Worm (Caenorhabditis elegans) whole organism, late embryonic: Measurements from ENCODE around the gene F41E7.2.

ENCODE experiments used
- K02D7.2 ChIP-seq: sonication (generic microtip); optimal IDR thresholded peaks from 2 replicates; lab custom pipeline; 2017; ENCODE audit warnings: mild to moderate bottlenecking, missing genetic modification characterization, missing compliant biosample characterization
- K09A11.1 ChIP-seq: sonication (generic microtip); optimal IDR thresholded peaks from 2 replicates; lab custom pipeline; 2017; ENCODE audit warnings: antibody characterized with exemption, mild to moderate bottlenecking, missing genetic modification characterization, missing compliant biosample characterization; ENCODE audit not compliant: insufficient read depth
- ceh-14 ChIP-seq: sonication (generic microtip); optimal IDR thresholded peaks from 2 replicates; lab custom pipeline; 2016; ENCODE audit warnings: missing genotype, missing genetic modification characterization, missing compliant biosample characterization
- ceh-2 ChIP-seq: sonication (generic microtip); optimal IDR thresholded peaks from 2 replicates; lab custom pipeline; 2016; ENCODE audit warnings: missing genotype, missing genetic modification characterization, missing compliant biosample characterization
- ceh-22 ChIP-seq: sonication (generic microtip); optimal IDR thresholded peaks from 2 replicates; lab custom pipeline; 2017; ENCODE audit warnings: missing biosample characterization, missing genetic modification characterization
- ceh-24 ChIP-seq: sonication (generic microtip); optimal IDR thresholded peaks from 2 replicates; lab custom pipeline; 2016; ENCODE audit warnings: mild to moderate bottlenecking, missing genetic modification characterization, missing compliant biosample characterization
- ceh-31 ChIP-seq: sonication (generic microtip); optimal IDR thresholded peaks from 2 replicates; lab custom pipeline; 2016; ENCODE audit warnings: missing genetic modification characterization, missing compliant biosample characterization
- ceh-34 ChIP-seq: sonication (generic microtip); optimal IDR thresholded peaks from 2 replicates; lab custom pipeline; 2016; ENCODE audit warnings: mild to moderate bottlenecking, missing genetic modification characterization, missing compliant biosample characterization
- ceh-45 ChIP-seq: fragments of 200-800 bp; sonication (Bioruptor generic); IDR thresholded peaks from 2 replicates; pipeline ENCODE4 v1.3.6; 2022; ENCODE audit warnings: missing genetic modification reagents, missing genetic modification characterization, missing compliant biosample characterization
- ceh-9 ChIP-seq: sonication (generic microtip); optimal IDR thresholded peaks from 2 replicates; lab custom pipeline; 2016; ENCODE audit warnings: mild to moderate bottlenecking, missing genetic modification characterization, inconsistent platforms, missing compliant biosample characterization
- che-1 ChIP-seq: sonication (generic microtip); optimal IDR thresholded peaks from 2 replicates; lab custom pipeline; 2016; ENCODE audit warnings: mild to moderate bottlenecking, missing genetic modification characterization, missing compliant biosample characterization
- dmd-4 ChIP-seq: sonication (generic microtip); optimal IDR thresholded peaks from 2 replicates; lab custom pipeline; 2016; ENCODE audit warnings: borderline replicate concordance, missing genetic modification characterization, missing compliant biosample characterization
- dve-1 ChIP-seq: sonication (generic microtip); optimal IDR thresholded peaks from 2 replicates; lab custom pipeline; 2017; ENCODE audit warnings: antibody characterized with exemption, mild to moderate bottlenecking, missing genetic modification characterization, missing compliant biosample characterization
- ets-4 ChIP-seq: sonication (generic microtip); optimal IDR thresholded peaks from 2 replicates; lab custom pipeline; 2016; ENCODE audit warnings: missing genetic modification characterization, missing compliant biosample characterization
- fax-1 ChIP-seq: sonication (generic microtip); optimal IDR thresholded peaks from 2 replicates; lab custom pipeline; 2016; ENCODE audit warnings: missing genotype, missing genetic modification characterization, missing compliant biosample characterization
- fkh-6 ChIP-seq: sonication (generic microtip); optimal IDR thresholded peaks from 2 replicates; lab custom pipeline; 2016; ENCODE audit warnings: missing genetic modification characterization, missing compliant biosample characterization
- hlh-13 ChIP-seq: fragments of 200-800 bp; sonication (Bioruptor generic); optimal IDR thresholded peaks from 2 replicates; lab custom pipeline; 2018; ENCODE audit warnings: mild to moderate bottlenecking, missing genetic modification characterization, missing compliant biosample characterization
- hlh-15 ChIP-seq: sonication (generic microtip); optimal IDR thresholded peaks from 2 replicates; lab custom pipeline; 2016; ENCODE audit warnings: missing genetic modification characterization, missing compliant biosample characterization
- hlh-30 ChIP-seq: sonication (generic microtip); optimal IDR thresholded peaks from 2 replicates; lab custom pipeline; 2017; ENCODE audit warnings: antibody characterized with exemption, missing genetic modification characterization, missing compliant biosample characterization; ENCODE audit not compliant: insufficient read depth
- hlh-8 ChIP-seq: sonication (generic microtip); optimal IDR thresholded peaks from 2 replicates; lab custom pipeline; 2016; ENCODE audit warnings: missing genotype, missing genetic modification characterization, missing compliant biosample characterization
- lin-11 ChIP-seq: fragments of 200-800 bp; sonication (Bioruptor generic); optimal IDR thresholded peaks from 2 replicates; lab custom pipeline; 2018; ENCODE audit warnings: mild to moderate bottlenecking, missing genetic modification characterization, missing compliant biosample characterization
- madf-2 ChIP-seq: sonication (generic microtip); optimal IDR thresholded peaks from 2 replicates; lab custom pipeline; 2017; ENCODE audit warnings: missing genetic modification characterization, missing compliant biosample characterization
- nhr-11 ChIP-seq: fragments of 150-350 bp; optimal IDR thresholded peaks from 2 replicates; lab custom pipeline; 2014; ENCODE audit warnings: missing biosample characterization, missing genetic modification characterization
- nhr-232 ChIP-seq: sonication (generic microtip); optimal IDR thresholded peaks from 2 replicates; lab custom pipeline; 2016; ENCODE audit warnings: missing genetic modification characterization, missing compliant biosample characterization
- npax-4 ChIP-seq: sonication (generic microtip); optimal IDR thresholded peaks from 2 replicates; lab custom pipeline; 2016; ENCODE audit warnings: missing genetic modification characterization, missing compliant biosample characterization
- pax-1 ChIP-seq: fragments of 150-350 bp; optimal IDR thresholded peaks from 2 replicates; lab custom pipeline; 2014; ENCODE audit warnings: missing biosample characterization, missing genetic modification characterization
- pha-2 ChIP-seq: sonication (generic microtip); optimal IDR thresholded peaks from 2 replicates; lab custom pipeline; 2017; ENCODE audit warnings: mild to moderate bottlenecking, missing genetic modification characterization, missing compliant biosample characterization
- pqm-1 ChIP-seq: sonication (generic microtip); optimal IDR thresholded peaks from 2 replicates; lab custom pipeline; 2016; ENCODE audit warnings: missing genetic modification characterization, missing compliant biosample characterization
- pros-1 ChIP-seq: fragments of 150-350 bp; optimal IDR thresholded peaks from 2 replicates; lab custom pipeline; 2014; ENCODE audit warnings: missing biosample characterization, missing genetic modification reagents, missing genetic modification characterization
- rnt-1 ChIP-seq: sonication (generic microtip); optimal IDR thresholded peaks from 2 replicates; lab custom pipeline; 2016; ENCODE audit warnings: missing genetic modification characterization, missing compliant biosample characterization
- sdc-2 ChIP-seq: sonication (generic microtip); optimal IDR thresholded peaks from 2 replicates; lab custom pipeline; 2016; ENCODE audit warnings: missing genotype, missing genetic modification characterization, missing compliant biosample characterization
- sox-2 ChIP-seq: fragments of 200-800 bp; sonication (Bioruptor generic); IDR thresholded peaks from 2 replicates; pipeline ENCODE4 v1.3.6; 2022; ENCODE audit warnings: missing genetic modification reagents, missing genetic modification characterization, missing compliant biosample characterization
- sox-4 ChIP-seq: sonication (generic microtip); optimal IDR thresholded peaks from 2 replicates; lab custom pipeline; 2017; ENCODE audit warnings: mild to moderate bottlenecking, missing genetic modification characterization, inconsistent platforms, missing compliant biosample characterization
- syd-9 ChIP-seq: sonication (generic microtip); optimal IDR thresholded peaks from 2 replicates; lab custom pipeline; 2016; ENCODE audit warnings: mild to moderate bottlenecking, missing genetic modification characterization, moderate library complexity, missing compliant biosample characterization
- tbx-2 ChIP-seq: sonication (generic microtip); optimal IDR thresholded peaks from 2 replicates; lab custom pipeline; 2016; ENCODE audit warnings: missing genetic modification characterization, missing compliant biosample characterization
- tbx-7 ChIP-seq: sonication (generic microtip); optimal IDR thresholded peaks from 2 replicates; lab custom pipeline; 2016; ENCODE audit warnings: missing genotype, missing genetic modification characterization, missing compliant biosample characterization
- unc-86 ChIP-seq: sonication (generic microtip); optimal IDR thresholded peaks from 2 replicates; lab custom pipeline; 2016; ENCODE audit warnings: missing genetic modification characterization, missing compliant biosample characterization
- zip-5 ChIP-seq: sonication (generic microtip); optimal IDR thresholded peaks from 2 replicates; lab custom pipeline; 2016; ENCODE audit warnings: missing genetic modification characterization, missing compliant biosample characterization
- ztf-16 ChIP-seq: sonication (generic microtip); optimal IDR thresholded peaks from 2 replicates; lab custom pipeline; 2017; ENCODE audit warnings: missing genetic modification characterization, missing compliant biosample characterization

The F41E7.2 gene

ce11 chrX:10262299-10262698 is 11.2 kb upstream of the F41E7.2 start:
- TF ChIP-seq ceh-9: no peak
- TF ChIP-seq zip-5: no peak
- TF ChIP-seq dmd-4 (tag; lab: Kevin White, UChicago): no peak
- no peak for TF ChIP-seq tbx-2 (tag; lab: Kevin White, UChicago)
- no peak for TF ChIP-seq nhr-232
- no peak for TF ChIP-seq K02D7.2 (tag; lab: Kevin White, UChicago)
- TF ChIP-seq rnt-1 (tag; lab: Kevin White, UChicago): no peak
- no peak for TF ChIP-seq dve-1 (tag; lab: Kevin White, UChicago)
- no peak for TF ChIP-seq sox-2
- TF ChIP-seq madf-2 (tag; lab: Kevin White, UChicago): no peak

- no peak for TF ChIP-seq fax-1 (tag; lab: Kevin White, UChicago)
- no peak for TF ChIP-seq hlh-30 (tag; lab: Kevin White, UChicago)
- no peak for TF ChIP-seq lin-11 (tag; lab: Kevin White, UChicago)
- no peak for TF ChIP-seq syd-9 (tag; lab: Kevin White, UChicago)
- no peak for TF ChIP-seq ceh-14 (tag; lab: Kevin White, UChicago)
- no peak for TF ChIP-seq ceh-2 (tag; lab: Kevin White, UChicago)
- TF ChIP-seq sox-4 (tag; lab: Kevin White, UChicago): no peak
- TF ChIP-seq ceh-31: no peak
- no peak for TF ChIP-seq ets-4 (tag; lab: Kevin White, UChicago)
- no peak for TF ChIP-seq dmd-4 (tag; lab: Kevin White, UChicago)
- no peak for TF ChIP-seq zip-5
- TF ChIP-seq ceh-9: no peak
- TF ChIP-seq, all 69 proteins: peak for 0
These were observed 978 bp downstream of the F41E7.2 start for ce11 chrX:10274470-10274869.

ce11 chrX:10277118-10277517 is 3.6 kb downstream of the F41E7.2 start:
- TF ChIP-seq pha-2 (tag; lab: Kevin White, UChicago) (no peak), unc-86 (no peak), hlh-15 (tag; lab: Kevin White, UChicago) (no peak), tbx-7 (tag; lab: Kevin White, UChicago) (no peak), nhr-11 (tag; lab: Kevin White, UChicago) (no peak), lin-11 (tag; lab: Kevin White, UChicago) (no peak), ceh-45 (no peak), sdc-2 (tag; lab: Kevin White, UChicago) (no peak), fkh-6 (tag; lab: Kevin White, UChicago) (no peak), ceh-22 (no peak), ceh-31 (no peak), hlh-8 (tag; lab: Kevin White, UChicago) (no peak), hlh-13 (GFP tag; lab: Kevin White, UChicago) (no peak), ceh-34 (tag; lab: Kevin White, UChicago) (no peak), ztf-16 (no peak), ceh-14 (tag; lab: Kevin White, UChicago) (no peak), ets-4 (tag; lab: Kevin White, UChicago) (no peak), pax-1 (tag; lab: Kevin White, UChicago) (no peak), sox-4 (tag; lab: Kevin White, UChicago) (no peak)

- no peak for TF ChIP-seq hlh-8 (tag; lab: Kevin White, UChicago)
- no peak for TF ChIP-seq zip-5
- TF ChIP-seq npax-4 (tag; lab: Kevin White, UChicago): no peak
- TF ChIP-seq lin-11 (tag; lab: Kevin White, UChicago): no peak
- TF ChIP-seq pqm-1 (tag; lab: Kevin White, UChicago): no peak
- TF ChIP-seq pax-1 (tag; lab: Kevin White, UChicago): no peak
- no peak for TF ChIP-seq ceh-31
- no peak for TF ChIP-seq che-1
- no peak for TF ChIP-seq ceh-22
- TF ChIP-seq tbx-2 (tag; lab: Kevin White, UChicago): no peak
- TF ChIP-seq pros-1 (tag; lab: Kevin White, UChicago): no peak
- no peak for TF ChIP-seq K09A11.1
- no peak for TF ChIP-seq dmd-4 (tag; lab: Kevin White, UChicago)
- no peak for TF ChIP-seq madf-2 (tag; lab: Kevin White, UChicago)
- no peak for TF ChIP-seq ceh-24 (tag; lab: Kevin White, UChicago)
- TF ChIP-seq sox-4 (tag; lab: Kevin White, UChicago): no peak
These were observed 5.8 kb downstream of the F41E7.2 start, which contains the start of gene slc-9B.1 for ce11 chrX:10279299-10279698. slc-9B.1 (plus strand) TSS chrX:10279599.
